ENCODE assay signal across 4 fruit fly cellular contexts in genomic region chr3L:20393357-20393756, dm6.
TF ChIP-seq lines count a peak whose summit lies in the region.

TSS of gene CG33969 (minus strand) at chr3L:20393553.

- TF ChIP-seq CTCF in whole organism, embryonic (GFP tag; optimal IDR thresholded peaks at IDR 0.05; lab: Kevin White, UChicago), result no peak

TF ChIP-seq in whole organism, adult, 20 proteins besides CTCF, POLR2A, EP300 and RAD21:
- peak; percentile 29 for TF ChIP-seq pad (GFP tag; optimal IDR thresholded peaks at IDR 0.05; lab: Kevin White, UChicago)
- TF ChIP-seq ovo (GFP tag; optimal IDR thresholded peaks at IDR 0.05; lab: Kevin White, UChicago), result no peak
- peak; percentile 36 for TF ChIP-seq bab1 (GFP tag; optimal IDR thresholded peaks at IDR 0.05; lab: Kevin White, UChicago)
- no peak for TF ChIP-seq cnc (optimal IDR thresholded peaks at IDR 0.05; lab: Kevin White, UChicago)
- peak; percentile 49 for TF ChIP-seq kay (GFP tag; lab: Kevin White, UChicago; ENCODE audit: borderline replicate concordance)
- TF ChIP-seq Crg-1 (GFP tag; optimal IDR thresholded peaks at IDR 0.05; lab: Kevin White, UChicago), result peak; percentile 18
- peak; percentile 5 for TF ChIP-seq CG1620 (GFP tag; optimal IDR thresholded peaks at IDR 0.05; lab: Kevin White, UChicago)
- TF ChIP-seq tj (GFP tag; optimal IDR thresholded peaks at IDR 0.05; lab: Kevin White, UChicago), result peak; percentile 2
- TF ChIP-seq CG12768 (GFP tag; optimal IDR thresholded peaks at IDR 0.05; lab: Kevin White, UChicago), result no peak
- peak; percentile 22 for TF ChIP-seq CG7101 (tag; optimal IDR thresholded peaks at IDR 0.05; lab: Kevin White, UChicago)

TF ChIP-seq in whole organism, embryonic, 481 proteins besides CTCF, POLR2A, EP300 and RAD21 (continues in another document):
- TF ChIP-seq Hmr (GFP tag; optimal IDR thresholded peaks at IDR 0.05; lab: Kevin White, UChicago), result no peak
- TF ChIP-seq Dp (GFP tag; optimal IDR thresholded peaks at IDR 0.05; lab: Kevin White, UChicago), result peak; percentile 44
- TF ChIP-seq ap (GFP tag; IDR thresholded peaks at IDR 0.05; lab: Robert Waterston, UW), result no peak
- TF ChIP-seq CG13624 (GFP tag; optimal IDR thresholded peaks at IDR 0.05; lab: Kevin White, UChicago), result no peak
- TF ChIP-seq CG11695 (GFP tag; IDR thresholded peaks at IDR 0.05; lab: Robert Waterston, UW), result no peak
- peak; percentile 37 for TF ChIP-seq Ets97D (GFP tag; optimal IDR thresholded peaks at IDR 0.05; lab: Kevin White, UChicago)
- TF ChIP-seq HmgZ (tag; optimal IDR thresholded peaks at IDR 0.05; lab: Kevin White, UChicago), result peak; percentile 28
- no peak for TF ChIP-seq chif (GFP tag; optimal IDR thresholded peaks at IDR 0.05; lab: Kevin White, UChicago)
- TF ChIP-seq Jarid2 (GFP tag; optimal IDR thresholded peaks at IDR 0.05; lab: Kevin White, UChicago), result no peak
- TF ChIP-seq stwl (tag; optimal IDR thresholded peaks at IDR 0.05; lab: Kevin White, UChicago), result peak; percentile 87
- no peak for TF ChIP-seq bigmax (GFP tag; optimal IDR thresholded peaks at IDR 0.05; lab: Kevin White, UChicago)
- TF ChIP-seq abd-A (tag; optimal IDR thresholded peaks at IDR 0.05; lab: Kevin White, UChicago), result no peak
- TF ChIP-seq CG12659 (GFP tag; optimal IDR thresholded peaks at IDR 0.05; lab: Kevin White, UChicago), result peak; percentile 22
- TF ChIP-seq MBD-R2 (GFP tag; IDR thresholded peaks at IDR 0.05; lab: Robert Waterston, UW), result peak; percentile 63
- peak; percentile 58 for TF ChIP-seq BEAF-32 (GFP tag; optimal IDR thresholded peaks at IDR 0.05; lab: Kevin White, UChicago)
- no peak for TF ChIP-seq Six4 (GFP tag; optimal IDR thresholded peaks at IDR 0.05; lab: Kevin White, UChicago)
- no peak for TF ChIP-seq CG17912 (GFP tag; optimal IDR thresholded peaks at IDR 0.05; lab: Kevin White, UChicago)
- TF ChIP-seq Gug (GFP tag; IDR thresholded peaks at IDR 0.05; lab: Robert Waterston, UW), result no peak
- TF ChIP-seq E2f1 (GFP tag; IDR thresholded peaks at IDR 0.05; lab: Robert Waterston, UW), result no peak
- no peak for TF ChIP-seq CG4854 (GFP tag; optimal IDR thresholded peaks at IDR 0.05; lab: Kevin White, UChicago)
- peak; percentile 12 for TF ChIP-seq B-H2 (GFP tag; optimal IDR thresholded peaks at IDR 0.05; lab: Kevin White, UChicago)
- TF ChIP-seq CG1603 (tag; optimal IDR thresholded peaks at IDR 0.05; lab: Kevin White, UChicago), result peak; percentile 66
- TF ChIP-seq hbn (GFP tag; IDR thresholded peaks at IDR 0.05; lab: Robert Waterston, UW; ENCODE audit: partially characterized antibody), result peak; percentile 32; the same call in 1 of the 2 replicates
- TF ChIP-seq CG17612 (GFP tag; IDR thresholded peaks at IDR 0.05; lab: Robert Waterston, UW), result no peak
- peak; percentile 5 for TF ChIP-seq CG3995 (GFP tag; optimal IDR thresholded peaks at IDR 0.05; lab: Kevin White, UChicago)
- TF ChIP-seq Xrp1 (GFP tag; IDR thresholded peaks at IDR 0.05; lab: Robert Waterston, UW), result no peak
- TF ChIP-seq CG17186 (GFP tag; optimal IDR thresholded peaks at IDR 0.05; lab: Kevin White, UChicago), result peak; percentile 62
- no peak for TF ChIP-seq psq (GFP tag; optimal IDR thresholded peaks at IDR 0.05; lab: Kevin White, UChicago)

TF ChIP-seq in whole organism, prepupa, 60 proteins besides CTCF, POLR2A, EP300 and RAD21:
- no peak for TF ChIP-seq dsx (GFP tag; optimal IDR thresholded peaks at IDR 0.05; lab: Kevin White, UChicago; ENCODE audit: poor library complexity, severe bottlenecking)
- TF ChIP-seq CG6163 (GFP tag; IDR thresholded peaks at IDR 0.05; lab: Robert Waterston, UW), result no peak
- no peak for TF ChIP-seq svp (GFP tag; lab: Kevin White, UChicago)
- TF ChIP-seq CG6854 (GFP tag; optimal IDR thresholded peaks at IDR 0.05; lab: Kevin White, UChicago), result no peak
- peak; percentile 77 for TF ChIP-seq Eip78C (GFP tag; lab: Kevin White, UChicago)
- peak; percentile 73 for TF ChIP-seq vri (GFP tag; optimal IDR thresholded peaks at IDR 0.05; lab: Kevin White, UChicago)
- peak; percentile 24 for TF ChIP-seq esn (GFP tag; optimal IDR thresholded peaks at IDR 0.05; lab: Kevin White, UChicago)
- TF ChIP-seq Ets96B (tag; optimal IDR thresholded peaks at IDR 0.05; lab: Kevin White, UChicago), result no peak
- no peak for TF ChIP-seq Hr39 (GFP tag; optimal IDR thresholded peaks at IDR 0.05; lab: Kevin White, UChicago)
- peak; percentile 73 for TF ChIP-seq fkh (GFP tag; optimal IDR thresholded peaks at IDR 0.05; lab: Kevin White, UChicago)
- peak; percentile 1 for TF ChIP-seq topi (GFP tag; optimal IDR thresholded peaks at IDR 0.05; lab: Kevin White, UChicago)
- TF ChIP-seq CG11294 (GFP tag; IDR thresholded peaks at IDR 0.05; lab: Robert Waterston, UW), result no peak
- TF ChIP-seq Sox14 (GFP tag; optimal IDR thresholded peaks at IDR 0.05; lab: Kevin White, UChicago), result peak; percentile 32
- TF ChIP-seq CG3032 (tag; optimal IDR thresholded peaks at IDR 0.05; lab: Kevin White, UChicago), result no peak
- no peak for TF ChIP-seq CG10669 (GFP tag; optimal IDR thresholded peaks at IDR 0.05; lab: Kevin White, UChicago)
- TF ChIP-seq CG4318 (GFP tag; optimal IDR thresholded peaks at IDR 0.05; lab: Kevin White, UChicago), result no peak

TF ChIP-seq in whole organism, wandering third instar larva, 38 proteins besides CTCF, POLR2A, EP300 and RAD21:
- TF ChIP-seq sv (GFP tag; optimal IDR thresholded peaks at IDR 0.05; lab: Kevin White, UChicago), result no peak
- TF ChIP-seq Rel (GFP tag; optimal IDR thresholded peaks at IDR 0.05; lab: Kevin White, UChicago), result no peak
- TF ChIP-seq Rel (tag; optimal IDR thresholded peaks at IDR 0.05; lab: Kevin White, UChicago), result peak; percentile 49
- no peak for TF ChIP-seq Myc (optimal IDR thresholded peaks at IDR 0.05; lab: Kevin White, UChicago)
- TF ChIP-seq h (GFP tag; optimal IDR thresholded peaks at IDR 0.05; lab: Kevin White, UChicago), result peak; percentile 8
- no peak for TF ChIP-seq ey (GFP tag; optimal IDR thresholded peaks at IDR 0.05; lab: Kevin White, UChicago)
- no peak for TF ChIP-seq Hr83 (GFP tag; optimal IDR thresholded peaks at IDR 0.05; lab: Kevin White, UChicago; ENCODE audit: poor library complexity, severe bottlenecking)
- no peak for TF ChIP-seq CG9705 (GFP tag; optimal IDR thresholded peaks at IDR 0.05; lab: Kevin White, UChicago)
- TF ChIP-seq Jra (GFP tag; optimal IDR thresholded peaks at IDR 0.05; lab: Kevin White, UChicago), result peak; percentile 11
- no peak for TF ChIP-seq usp (GFP tag; optimal IDR thresholded peaks at IDR 0.05; lab: Kevin White, UChicago)
- no peak for TF ChIP-seq CG32264 (GFP tag; optimal IDR thresholded peaks at IDR 0.05; lab: Kevin White, UChicago)
- TF ChIP-seq Abd-B (GFP tag; optimal IDR thresholded peaks at IDR 0.05; lab: Kevin White, UChicago), result no peak
- no peak for TF ChIP-seq brk (GFP tag; optimal IDR thresholded peaks at IDR 0.05; lab: Kevin White, UChicago)
